Fruit fly (Drosophila melanogaster) whole organism: ENCODE results near the gene CG1552.

ENCODE experiments used
- CG8478 ChIP-seq: fragments of >200 bp; optimal IDR thresholded peaks from 2 replicates; lab custom pipeline; 2018; ENCODE audit warnings: inconsistent platforms
- Dll ChIP-seq: fragments of >200 bp; optimal IDR thresholded peaks from 2 replicates; lab custom pipeline; 2017
- EcR ChIP-seq, 2 experiments: fragments of >200 bp; optimal IDR thresholded peaks; 2 replicates each; lab custom pipeline; 2017; ENCODE audit warnings: missing biosample characterization in 2 of 2, missing genetic modification characterization in 2 of 2, missing genetic modification reagents in 2 of 2
- pan ChIP-seq: fragments of >200 bp; optimal IDR thresholded peaks from 2 replicates; lab custom pipeline; 2017
- psq ChIP-seq: fragments of >200 bp; optimal IDR thresholded peaks from 2 replicates; lab custom pipeline; 2017
- usp ChIP-seq: fragments of >200 bp; optimal IDR thresholded peaks from 2 replicates; lab custom pipeline; 2017; ENCODE audit warnings: missing biosample characterization, missing genetic modification characterization, mixed read lengths

Gene CG1552

dm6 chrX:11063070-11063469 is 9.7 kb upstream of the CG1552 start, which contains the start of gene CG1537:
TSS of gene CG1537 (minus strand) at chrX:11063170.
- TF ChIP-seq CG8478 (no peak), EcR (GFP tag; optimal IDR thresholded peaks at IDR 0.05; lab: Kevin White, UChicago) (no peak)

- TF ChIP-seq psq (lab: Kevin White, UChicago), result no peak
- no peak for TF ChIP-seq usp
- TF ChIP-seq pan (lab: Kevin White, UChicago), result no peak
- no peak for TF ChIP-seq EcR (GFP tag; optimal IDR thresholded peaks at IDR 0.05; lab: Kevin White, UChicago)
- no peak for TF ChIP-seq Dll (lab: Kevin White, UChicago)
- no peak for TF ChIP-seq CG8478
Measured at dm6 chrX:11059519-11059918, 6.2 kb upstream of the CG1552 start, which contains the start of gene CG1545. TSS of gene CG1545 (minus strand) at chrX:11059619.

dm6 chrX:11044456-11044855 is 8.9 kb downstream of the CG1552 start, which contains the start of gene SmydA-4:
TSS of gene SmydA-4 (plus strand) at chrX:11044756.
- TF ChIP-seq pan (lab: Kevin White, UChicago) (no peak), usp (no peak), EcR (GFP tag; optimal IDR thresholded peaks at IDR 0.05; lab: Kevin White, UChicago) (no peak)

- no peak for TF ChIP-seq usp
- no peak for TF ChIP-seq psq (lab: Kevin White, UChicago)
- no peak for TF ChIP-seq CG8478
- no peak for TF ChIP-seq EcR (GFP tag; optimal IDR thresholded peaks at IDR 0.05; lab: Kevin White, UChicago)
- TF ChIP-seq pan (lab: Kevin White, UChicago), result no peak
Measured at dm6 chrX:11039788-11040187, 13.6 kb downstream of the CG1552 start, which contains the start of gene vex. TSS of gene vex (minus strand) at chrX:11039901.
